Fruit fly (Drosophila melanogaster) S2 (cell line): ENCODE measurements around the gene Cpr72Ea.

Experiments used
- CG8478 ChIP-seq: fragments of >200 bp; optimal IDR thresholded peaks from 2 replicates; lab custom pipeline; 2018
- CTCF ChIP-seq, 2 experiments: fragments of >200 bp; optimal IDR thresholded peaks; 2 replicates each; lab custom pipeline; 2018

dm6 chr3L:16357860-16358259 is 4.5 kb upstream of the Cpr72Ea start:
- TF ChIP-seq CG8478 (lab: Kevin White, UChicago) = no peak
- no peak for TF ChIP-seq CTCF (optimal IDR thresholded peaks at IDR 0.05; lab: Kevin White, UChicago)
